Worm (Caenorhabditis elegans) whole organism, young adult: ENCODE measurements around the gene srx-120.

Experiments
- C17E4.6 ChIP-seq: fragments of 200-800 bp; sonication (Bioruptor generic); IDR thresholded peaks from 2 replicates; pipeline ENCODE4 v1.3.6; 2022; ENCODE audit warnings: missing genetic modification reagents, missing genetic modification characterization, missing compliant biosample characterization
- F10E7.11 ChIP-seq: sonication (generic microtip); optimal IDR thresholded peaks from 2 replicates; lab custom pipeline; 2017; ENCODE audit warnings: mild to moderate bottlenecking, missing genetic modification characterization, moderate library complexity, missing compliant biosample characterization
- F22D6.2 ChIP-seq: sonication (generic microtip); optimal IDR thresholded peaks from 2 replicates; lab custom pipeline; 2016; ENCODE audit warnings: mild to moderate bottlenecking, missing genetic modification characterization, missing compliant biosample characterization
- Y56A3A.18 ChIP-seq: fragments of 200-800 bp; sonication (Bioruptor generic); IDR thresholded peaks from 2 replicates; pipeline ENCODE4 v1.3.6; 2022; ENCODE audit warnings: missing genetic modification reagents, missing genetic modification characterization, missing compliant biosample characterization
- ZK185.1 ChIP-seq: sonication (generic microtip); optimal IDR thresholded peaks from 2 replicates; lab custom pipeline; 2016; ENCODE audit warnings: mild to moderate bottlenecking, missing genetic modification characterization, missing compliant biosample characterization; ENCODE audit not compliant: poor library complexity, severe bottlenecking
- ama-1 ChIP-seq, 3 experiments: fragments of 150-350 bp in 1 of 3; sonication (generic microtip) in 2 of 3; optimal IDR thresholded peaks; 2 replicates each; lab custom pipeline; 2014 to 2018; ENCODE audit warnings: missing biosample characterization in 2 of 3, missing genetic modification characterization in 2 of 3, missing genetic modification reagents in 2 of 3
- athp-1 ChIP-seq: sonication (generic microtip); optimal IDR thresholded peaks from 2 replicates; lab custom pipeline; 2017; ENCODE audit warnings: mild to moderate bottlenecking, missing genetic modification characterization, missing compliant biosample characterization
- attf-3 ChIP-seq: fragments of 200-800 bp; sonication (Bioruptor generic); conservative IDR thresholded peaks from 2 replicates; pipeline ENCODE4 v1.3.6; 2022; ENCODE audit warnings: missing genetic modification reagents, missing genetic modification characterization, missing compliant biosample characterization
- bed-1 ChIP-seq: fragments of 200-800 bp; sonication (Bioruptor generic); IDR thresholded peaks from 2 replicates; pipeline ENCODE4 v1.3.6; 2022; ENCODE audit warnings: missing genetic modification reagents, missing genetic modification characterization, missing compliant biosample characterization
- ccch-3 ChIP-seq: fragments of 200-800 bp; sonication (Bioruptor generic); optimal IDR thresholded peaks from 2 replicates; lab custom pipeline; 2018; ENCODE audit warnings: mild to moderate bottlenecking, missing genetic modification characterization, missing compliant biosample characterization
- cebp-1 ChIP-seq, 2 experiments: fragments of 200-800 bp in 1 of 2; sonication (Bioruptor generic) in 1 of 2; sonication (generic microtip) in 1 of 2; IDR thresholded peaks in 1 of 2; optimal IDR thresholded peaks in 1 of 2; 2 replicates each; pipeline versions ENCODE4 v1.3.6 to Lab custom; 2017 to 2022; ENCODE audit warnings: missing compliant biosample characterization in 2 of 2, missing genetic modification characterization in 2 of 2, mild to moderate bottlenecking in 1 of 2, missing genetic modification reagents in 1 of 2, moderate library complexity in 1 of 2
- cebp-2 ChIP-seq: fragments of 200-800 bp; sonication (Bioruptor generic); IDR thresholded peaks from 2 replicates; pipeline ENCODE4 v1.3.6; 2022; ENCODE audit warnings: missing genetic modification characterization, missing compliant biosample characterization
- ceh-27 ChIP-seq: fragments of 200-800 bp; sonication (Bioruptor generic); optimal IDR thresholded peaks from 2 replicates; lab custom pipeline; 2018; ENCODE audit warnings: mild to moderate bottlenecking, missing genetic modification characterization, moderate library complexity, missing compliant biosample characterization
- ceh-40 ChIP-seq: fragments of 200-800 bp; sonication (Bioruptor generic); IDR thresholded peaks from 2 replicates; pipeline ENCODE4 v1.3.6; 2022; ENCODE audit warnings: missing genetic modification characterization, missing compliant biosample characterization
- dox-1 ChIP-seq: fragments of 200-800 bp; sonication (Bioruptor generic); IDR thresholded peaks from 2 replicates; pipeline ENCODE4 v1.3.6; 2022; ENCODE audit warnings: missing genetic modification reagents, missing genetic modification characterization, missing compliant biosample characterization
- dpff-1 ChIP-seq: sonication (generic microtip); optimal IDR thresholded peaks from 2 replicates; lab custom pipeline; 2017; ENCODE audit warnings: mild to moderate bottlenecking, missing genetic modification characterization, missing compliant biosample characterization
- efl-1 ChIP-seq: fragments of 150-350 bp; optimal IDR thresholded peaks from 2 replicates; lab custom pipeline; 2014; ENCODE audit warnings: missing biosample characterization, missing genetic modification reagents, missing genetic modification characterization
- egl-44 ChIP-seq: fragments of 200-800 bp; sonication (Bioruptor generic); IDR thresholded peaks from 2 replicates; pipeline ENCODE4 v1.3.6; 2022; ENCODE audit warnings: missing genetic modification reagents, missing genetic modification characterization, missing compliant biosample characterization
- fkh-3 ChIP-seq: sonication (generic microtip); optimal IDR thresholded peaks from 2 replicates; lab custom pipeline; 2016; ENCODE audit warnings: mild to moderate bottlenecking, missing genetic modification characterization, missing compliant biosample characterization
- hlh-26 ChIP-seq: fragments of 200-800 bp; sonication (Bioruptor generic); conservative IDR thresholded peaks from 2 replicates; pipeline ENCODE4 v1.3.6; 2022; ENCODE audit warnings: missing genetic modification reagents, missing genetic modification characterization, missing compliant biosample characterization
- lin-40 ChIP-seq: sonication (generic microtip); optimal IDR thresholded peaks from 2 replicates; lab custom pipeline; 2016; ENCODE audit warnings: missing genetic modification characterization, mild to moderate bottlenecking, missing compliant biosample characterization, missing genotype, missing genetic modification reagents
- lin-54 ChIP-seq: fragments of 200-800 bp; sonication (Bioruptor generic); optimal IDR thresholded peaks from 2 replicates; lab custom pipeline; 2018; ENCODE audit warnings: mild to moderate bottlenecking, missing genetic modification characterization, missing compliant biosample characterization
- madf-10 ChIP-seq: sonication (generic microtip); optimal IDR thresholded peaks from 2 replicates; lab custom pipeline; 2016; ENCODE audit warnings: mild to moderate bottlenecking, missing genetic modification characterization, missing compliant biosample characterization
- madf-3 ChIP-seq: fragments of 200-800 bp; sonication (Bioruptor generic); IDR thresholded peaks from 2 replicates; pipeline ENCODE4 v1.3.6; 2022; ENCODE audit warnings: missing genetic modification reagents, missing genetic modification characterization, missing compliant biosample characterization
- nfya-1 ChIP-seq: sonication (generic microtip); optimal IDR thresholded peaks from 2 replicates; lab custom pipeline; 2017; ENCODE audit warnings: antibody characterized with exemption, missing compliant biosample characterization, missing genetic modification characterization, borderline replicate concordance; ENCODE audit not compliant: insufficient read depth
- pha-4 ChIP-seq: fragments of 150-350 bp; sonication (generic microtip); optimal IDR thresholded peaks from 2 replicates; lab custom pipeline; 2014; ENCODE audit warnings: missing biosample characterization, missing genetic modification reagents, missing genetic modification characterization
- rec-8 ChIP-seq, 2 experiments: sonication (generic microtip); optimal IDR thresholded peaks; 2 replicates each; lab custom pipeline; 2016; ENCODE audit warnings: mild to moderate bottlenecking in 2 of 2, missing genetic modification characterization in 2 of 2, missing genetic modification reagents in 2 of 2, missing genotype in 2 of 2, missing biosample characterization in 1 of 2, missing compliant biosample characterization in 1 of 2, moderate library complexity in 1 of 2
- repo-1 ChIP-seq: sonication (generic microtip); optimal IDR thresholded peaks from 2 replicates; lab custom pipeline; 2017; ENCODE audit warnings: mild to moderate bottlenecking, missing genetic modification characterization, missing compliant biosample characterization
- rpc-1 ChIP-seq, 2 experiments: fragments of 150-350 bp in 1 of 2; sonication (generic microtip) in 1 of 2; optimal IDR thresholded peaks; 2 replicates each; lab custom pipeline; 2014 to 2018; ENCODE audit warnings: missing biosample characterization in 1 of 2, missing genetic modification characterization in 1 of 2, missing genetic modification reagents in 1 of 2, missing genotype in 1 of 2
- snpc-1.1 ChIP-seq: sonication (generic microtip); optimal IDR thresholded peaks from 2 replicates; lab custom pipeline; 2017; ENCODE audit warnings: missing genetic modification characterization, mild to moderate bottlenecking, missing compliant biosample characterization, antibody characterized with exemption, moderate library complexity, missing genotype, missing genetic modification reagents; ENCODE audit not compliant: insufficient read depth
- snpc-1.3 ChIP-seq: sonication (generic microtip); optimal IDR thresholded peaks from 2 replicates; lab custom pipeline; 2017; ENCODE audit warnings: missing genetic modification characterization, mild to moderate bottlenecking, missing compliant biosample characterization, antibody characterized with exemption, moderate library complexity, missing genotype, missing genetic modification reagents; ENCODE audit not compliant: insufficient read depth
- snpc-4 ChIP-seq, 5 experiments: fragments of 150-350 bp in 1 of 5; sonication (generic microtip) in 4 of 5; optimal IDR thresholded peaks; 2 replicates each; lab custom pipeline; 2014 to 2018; ENCODE audit warnings: missing genetic modification characterization in 5 of 5, missing biosample characterization in 3 of 5, antibody characterized with exemption in 2 of 5, mild to moderate bottlenecking in 2 of 5, missing compliant biosample characterization in 2 of 5, missing genotype in 2 of 5, moderate library complexity in 2 of 5, missing genetic modification reagents in 1 of 5
- unc-130 ChIP-seq: sonication (generic microtip); optimal IDR thresholded peaks from 2 replicates; lab custom pipeline; 2016; ENCODE audit warnings: missing genetic modification reagents, missing genetic modification characterization, missing compliant biosample characterization
- ztf-3 ChIP-seq: fragments of 200-800 bp; sonication (Bioruptor generic); optimal IDR thresholded peaks from 2 replicates; lab custom pipeline; 2018; ENCODE audit warnings: mild to moderate bottlenecking, missing genetic modification characterization, missing compliant biosample characterization
- ztf-6 ChIP-seq: fragments of 200-800 bp; sonication (Bioruptor generic); IDR thresholded peaks from 2 replicates; pipeline ENCODE4 v1.3.6; 2022; ENCODE audit warnings: missing genetic modification reagents, missing genetic modification characterization, missing compliant biosample characterization

The srx-120 gene

ce11 chrII:12570523-12570922 is 39.5 kb downstream of the srx-120 start, which contains the start of gene Y38E10A.1:
Y38E10A.1 (minus strand) TSS chrII:12570623.
- TF ChIP-seq efl-1 (GFP tag; lab: Kevin White, UChicago) (no peak), ccch-3 (GFP tag; lab: Kevin White, UChicago) (no peak), Y56A3A.18 (no peak)

- TF ChIP-seq dox-1 (GFP tag; lab: Robert Waterston, UW) (no peak), F22D6.2 (no peak), cebp-1 (GFP tag; IDR thresholded peaks at IDR 0.05; lab: Robert Waterston, UW) (no peak), cebp-1 (tag; optimal IDR thresholded peaks at IDR 0.05; lab: Kevin White, UChicago) (no peak), rpc-1 (optimal IDR thresholded peaks at IDR 0.05; lab: Kevin White, UChicago) (no peak), rpc-1 (tag; optimal IDR thresholded peaks at IDR 0.05; lab: Kevin White, UChicago) (no peak), ama-1 (optimal IDR thresholded peaks at IDR 0.05; lab: Kevin White, UChicago) (no peak), ama-1 (GFP tag; optimal IDR thresholded peaks at IDR 0.05; lab: Kevin White, UChicago) (no peak), repo-1 (tag; lab: Kevin White, UChicago) (no peak), lin-40 (no peak), nfya-1 (tag; lab: Kevin White, UChicago) (no peak), hlh-26 (GFP tag; lab: Robert Waterston, UW) (no peak), snpc-4 (GFP tag; optimal IDR thresholded peaks at IDR 0.05; lab: Kevin White, UChicago) (no peak), snpc-4 (tag; optimal IDR thresholded peaks at IDR 0.05; lab: Kevin White, UChicago) (no peak), cebp-2 (GFP tag; lab: Robert Waterston, UW) (no peak), snpc-1.3 (tag; lab: Kevin White, UChicago) (no peak), bed-1 (no peak), pha-4 (tag; lab: Kevin White, UChicago) (no peak), ceh-40 (GFP tag; lab: Robert Waterston, UW) (no peak), lin-54 (GFP tag; lab: Kevin White, UChicago) (no peak)
Measured at ce11 chrII:12572760-12573159, 41.7 kb downstream of the srx-120 start, which contains the start of gene Y38E10A.35. Y38E10A.35 (minus strand) TSS chrII:12572860.

- TF ChIP-seq snpc-1.1 (tag; lab: Kevin White, UChicago) (no peak), dpff-1 (tag; lab: Kevin White, UChicago) (no peak), snpc-1.3 (tag; lab: Kevin White, UChicago) (no peak), attf-3 (no peak), unc-130 (GFP tag; lab: Kevin White, UChicago) (no peak), egl-44 (GFP tag; lab: Robert Waterston, UW) (no peak), madf-3 (GFP tag; lab: Robert Waterston, UW) (no peak), F10E7.11 (no peak), madf-10 (no peak), ztf-3 (GFP tag; lab: Kevin White, UChicago) (no peak), ztf-6 (GFP tag; lab: Robert Waterston, UW) (no peak), athp-1 (tag; lab: Kevin White, UChicago) (no peak), fkh-3 (no peak), rec-8 (tag; optimal IDR thresholded peaks at IDR 0.05; lab: Kevin White, UChicago) (no peak), ceh-27 (no peak), C17E4.6 (GFP tag; lab: Robert Waterston, UW) (no peak), ZK185.1 (tag; lab: Kevin White, UChicago) (no peak)
- TF ChIP-seq, all 124 proteins: peak for 0
Measured at ce11 chrII:12573541-12573940, 42.5 kb downstream of the srx-120 start, which contains the start of gene Y38E10A.2. Y38E10A.2 (minus strand) TSS chrII:12573641.
